Worm (Caenorhabditis elegans): ENCODE measurements around the gene K08D8.1.

DNA sequence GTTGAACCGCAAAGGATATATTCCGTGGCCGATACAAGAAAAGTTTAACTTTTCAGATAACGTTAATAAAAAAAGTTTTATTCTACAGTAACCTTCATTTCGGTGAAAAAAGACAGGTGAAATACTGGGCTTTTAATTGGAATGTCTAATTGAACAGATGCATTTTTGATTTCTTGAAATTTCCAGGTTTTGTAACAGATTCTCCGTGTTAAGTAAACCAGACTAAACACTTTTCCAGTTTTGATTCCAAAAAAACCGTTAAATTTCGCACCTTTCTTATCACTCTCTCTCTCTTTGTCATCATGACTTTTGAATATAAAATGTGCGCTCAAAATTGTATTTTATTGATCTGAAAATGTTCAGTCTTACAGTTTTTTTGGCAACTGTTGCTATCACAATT, 26.0 kb downstream of the K08D8.1 start, which contains the start of gene C32H11.3:
- TF ChIP-seq ceh-91 (GFP tag; IDR thresholded peaks at IDR 0.05): no peak
- no peak for TF ChIP-seq dpl-1 (GFP tag; optimal IDR thresholded peaks at IDR 0.05)
- no peak for TF ChIP-seq T26A5.8 (tag; optimal IDR thresholded peaks at IDR 0.05)
- TF ChIP-seq ZK185.1 (tag; optimal IDR thresholded peaks at IDR 0.05; ENCODE audit: poor library complexity, severe bottlenecking): no peak
- no peak for TF ChIP-seq ceh-27 (GFP tag; optimal IDR thresholded peaks at IDR 0.05)
- no peak for TF ChIP-seq ama-1 (optimal IDR thresholded peaks at IDR 0.05)
- TF ChIP-seq ama-1 (GFP tag; optimal IDR thresholded peaks at IDR 0.05): no peak
- TF ChIP-seq rpc-1 (optimal IDR thresholded peaks at IDR 0.05): no peak
- TF ChIP-seq rpc-1 (tag; optimal IDR thresholded peaks at IDR 0.05): no peak
- TF ChIP-seq snpc-3.4 (tag; optimal IDR thresholded peaks at IDR 0.05): no peak
- TF ChIP-seq tbx-9 (tag; optimal IDR thresholded peaks at IDR 0.05; ENCODE audit: borderline replicate concordance): no peak

All from whole organism, young adult.